Worm (Caenorhabditis elegans) whole organism, early embryonic: ENCODE results near the gene apa-2.
A peak's percentile ranks its signal among the peaks of the same experiment; 100 is the strongest.

Experiments used
- B0310.2 ChIP-seq: sonication (generic microtip); optimal IDR thresholded peaks from 2 replicates; lab custom pipeline; 2016; ENCODE audit warnings: mild to moderate bottlenecking, missing genetic modification characterization, missing compliant biosample characterization
- F13C5.2 ChIP-seq: sonication (generic microtip); optimal IDR thresholded peaks from 2 replicates; lab custom pipeline; 2017; ENCODE audit warnings: mild to moderate bottlenecking, missing genetic modification characterization, inconsistent platforms, missing compliant biosample characterization
- aly-1 ChIP-seq: sonication (generic microtip); optimal IDR thresholded peaks from 2 replicates; lab custom pipeline; 2016; ENCODE audit warnings: missing genetic modification characterization, missing compliant biosample characterization
- ama-1 ChIP-seq: fragments of 150-350 bp; optimal IDR thresholded peaks from 2 replicates; lab custom pipeline; 2014
- ceh-13 ChIP-seq: fragments of 200-800 bp; sonication (Bioruptor generic); optimal IDR thresholded peaks from 2 replicates; lab custom pipeline; 2018; ENCODE audit warnings: mild to moderate bottlenecking, missing genetic modification characterization, missing compliant biosample characterization
- ceh-36 ChIP-seq: sonication (generic microtip); optimal IDR thresholded peaks from 2 replicates; lab custom pipeline; 2016; ENCODE audit warnings: missing genetic modification characterization, inconsistent platforms, missing compliant biosample characterization
- ets-7 ChIP-seq: sonication (generic microtip); optimal IDR thresholded peaks from 2 replicates; lab custom pipeline; 2016; ENCODE audit warnings: missing genotype, missing genetic modification characterization, missing compliant biosample characterization
- flt-1 ChIP-seq: fragments of 200-800 bp; sonication (Bioruptor generic); IDR thresholded peaks from 2 replicates; pipeline ENCODE4 v1.3.6; 2022; ENCODE audit warnings: missing genetic modification characterization, missing compliant biosample characterization
- hmbx-1 ChIP-seq: sonication (generic microtip); optimal IDR thresholded peaks from 2 replicates; lab custom pipeline; 2016; ENCODE audit warnings: mild to moderate bottlenecking, missing genetic modification characterization, missing compliant biosample characterization
- hmg-4 ChIP-seq: fragments of 200-800 bp; sonication (Bioruptor generic); optimal IDR thresholded peaks from 2 replicates; lab custom pipeline; 2018; ENCODE audit warnings: mild to moderate bottlenecking, missing genetic modification characterization, missing compliant biosample characterization
- hnd-1 ChIP-seq: sonication (generic microtip); optimal IDR thresholded peaks from 2 replicates; lab custom pipeline; 2016; ENCODE audit warnings: missing genetic modification characterization, missing compliant biosample characterization
- pes-1 ChIP-seq: fragments of 200-800 bp; sonication (Bioruptor generic); IDR thresholded peaks from 2 replicates; pipeline ENCODE4 v1.3.6; 2022; ENCODE audit warnings: missing genetic modification reagents, missing genetic modification characterization, missing compliant biosample characterization
- scrt-1 ChIP-seq: fragments of 200-800 bp; sonication (Bioruptor generic); IDR thresholded peaks from 2 replicates; pipeline ENCODE4 v1.3.6; 2022; ENCODE audit warnings: missing genetic modification characterization, missing compliant biosample characterization
- sea-1 ChIP-seq: fragments of 200-800 bp; sonication (Bioruptor generic); conservative IDR thresholded peaks from 2 replicates; pipeline ENCODE4 v1.3.6; 2022; ENCODE audit warnings: missing genetic modification characterization, missing compliant biosample characterization
- tbx-11 ChIP-seq: fragments of 200-800 bp; sonication (Bioruptor generic); IDR thresholded peaks from 2 replicates; pipeline ENCODE4 v1.3.6; 2022; ENCODE audit warnings: missing genetic modification characterization, missing compliant biosample characterization
- tbx-37 ChIP-seq: fragments of 200-800 bp; sonication (Bioruptor generic); conservative IDR thresholded peaks from 2 replicates; pipeline ENCODE4 v1.3.6; 2022; ENCODE audit warnings: missing genetic modification reagents, missing genetic modification characterization, missing compliant biosample characterization
- tra-4 ChIP-seq: sonication (generic microtip); optimal IDR thresholded peaks from 2 replicates; lab custom pipeline; 2017; ENCODE audit warnings: missing genetic modification characterization, missing compliant biosample characterization

Gene apa-2

DNA sequence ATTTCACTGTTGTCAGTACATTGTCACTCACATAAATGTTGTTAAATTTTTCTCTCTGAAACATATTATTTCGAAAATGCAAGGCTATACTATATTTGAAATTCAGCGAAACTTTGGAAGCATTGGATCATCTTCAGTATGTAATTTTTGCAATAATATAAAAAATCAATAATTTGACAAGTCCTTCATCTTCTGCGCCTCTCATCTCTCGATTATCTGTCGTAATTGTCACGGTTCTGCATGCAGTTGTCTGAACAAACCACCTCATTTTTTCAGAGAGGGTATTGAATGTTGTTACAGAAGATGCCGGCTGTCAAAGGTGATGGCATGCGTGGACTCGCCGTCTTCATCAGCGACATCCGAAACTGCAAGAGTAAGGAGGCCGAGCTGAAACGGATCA is at the start of gene apa-2:
Gene apa-2, plus strand, starts transcription at position 301 of the 400 bp plus-strand sequence.
- TF ChIP-seq hnd-1 (tag; lab: Kevin White, UChicago) = no peak
- TF ChIP-seq ets-7 (tag; lab: Kevin White, UChicago) = no peak
- no peak for TF ChIP-seq ama-1 (lab: Kevin White, UChicago)
- no peak for TF ChIP-seq B0310.2 (tag; lab: Kevin White, UChicago)
- TF ChIP-seq tra-4 = no peak
- no peak for TF ChIP-seq aly-1 (tag; lab: Kevin White, UChicago)
- TF ChIP-seq pes-1 (GFP tag; lab: Robert Waterston, UW) = no peak
- TF ChIP-seq ceh-36 (tag; lab: Kevin White, UChicago) = no peak

DNA sequence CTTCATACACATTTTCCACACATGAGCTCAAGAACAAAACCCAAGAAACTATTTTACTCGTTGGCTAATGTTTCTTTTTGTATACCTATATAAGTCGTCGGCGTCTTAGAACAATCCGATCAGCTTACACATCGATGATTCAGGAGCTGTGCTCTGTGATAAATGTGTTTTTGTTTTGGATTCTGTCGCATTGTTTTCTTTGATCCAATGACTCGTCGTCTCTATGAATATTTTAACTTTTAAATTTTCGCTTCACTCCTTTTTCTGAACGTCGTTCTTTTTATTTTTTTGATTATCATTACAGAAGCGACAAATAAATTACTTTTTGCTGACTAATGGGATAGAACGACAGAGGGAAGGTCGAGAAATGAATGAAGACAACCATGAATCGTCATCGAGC is 47.1 kb upstream of the apa-2 start, which contains the start of gene B0416.3:
Gene B0416.3, plus strand, starts transcription at position 301 of the 400 bp plus-strand sequence.
- TF ChIP-seq hmg-4 (no peak), flt-1 (GFP tag; lab: Robert Waterston, UW) (no peak), sea-1 (no peak), B0310.2 (tag; lab: Kevin White, UChicago) (no peak), tbx-37 (no peak), scrt-1 (GFP tag; lab: Robert Waterston, UW) (no peak), ama-1 (lab: Kevin White, UChicago) (no peak), tra-4 (no peak), ceh-13 (GFP tag; lab: Kevin White, UChicago) (no peak), tbx-11 (no peak), ets-7 (tag; lab: Kevin White, UChicago) (no peak), pes-1 (GFP tag; lab: Robert Waterston, UW) (no peak)

DNA sequence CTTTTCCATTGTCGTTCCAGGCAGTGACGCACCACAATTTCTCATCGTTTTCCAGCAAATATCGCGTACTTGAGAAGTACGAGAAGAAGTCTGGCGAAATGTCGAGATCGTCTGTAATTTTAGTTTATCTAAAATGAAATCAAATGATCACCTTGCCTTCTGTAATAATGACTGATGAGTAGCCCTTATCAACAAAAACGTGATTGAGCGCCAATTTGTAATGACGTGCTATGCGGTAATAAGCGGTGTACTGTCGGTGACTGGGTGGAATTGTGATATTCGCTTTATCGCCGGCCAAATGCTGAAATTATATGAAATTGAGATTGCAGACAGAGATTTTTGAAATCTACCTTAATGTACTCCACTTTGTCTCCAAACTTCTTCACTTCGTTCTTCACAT is 43.0 kb upstream of the apa-2 start:
- no peak for TF ChIP-seq ceh-36 (tag; lab: Kevin White, UChicago)
- TF ChIP-seq tbx-37 = no peak
- TF ChIP-seq flt-1 (GFP tag; lab: Robert Waterston, UW) = no peak
- TF ChIP-seq F13C5.2 (tag; lab: Kevin White, UChicago) = no peak
- TF ChIP-seq pes-1 (GFP tag; lab: Robert Waterston, UW) = no peak

DNA sequence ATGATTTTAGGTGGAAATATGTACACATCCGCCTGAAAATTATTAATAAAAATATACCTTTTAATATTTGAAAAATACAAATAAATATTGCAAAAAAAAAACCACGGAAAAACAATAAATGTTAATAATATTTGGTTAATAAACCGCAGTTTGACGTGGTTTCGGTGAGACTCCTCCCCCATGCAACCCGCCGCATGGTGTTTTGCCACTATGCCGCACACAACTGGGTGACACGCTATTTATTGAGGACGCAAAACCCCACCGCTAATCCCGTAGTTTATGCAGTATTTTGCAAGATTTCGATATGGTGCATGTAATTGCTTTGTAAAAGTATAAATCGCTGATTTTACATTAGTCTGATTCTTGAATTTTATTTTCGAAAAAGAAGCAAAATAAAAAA is 41.9 kb upstream of the apa-2 start, which contains the start of gene gly-13:
Gene gly-13, minus strand, starts transcription at position 32 of the 400 bp plus-strand sequence.
- TF ChIP-seq tbx-37 (peak; percentile 49; the same call in 1 of the 2 replicates), hmg-4 (peak; percentile 58), flt-1 (GFP tag; lab: Robert Waterston, UW) (peak; percentile 51), hmbx-1 (tag; lab: Kevin White, UChicago) (peak; percentile 40), pes-1 (GFP tag; lab: Robert Waterston, UW) (no peak; the same call in none of the 2 replicates), sea-1 (peak; percentile 67; the same call in 1 of the 2 replicates), ama-1 (lab: Kevin White, UChicago) (no peak), tbx-11 (peak; percentile 60; the same call in 1 of the 2 replicates), B0310.2 (tag; lab: Kevin White, UChicago) (peak; percentile 38), ceh-13 (GFP tag; lab: Kevin White, UChicago) (peak; percentile 44), ceh-36 (tag; lab: Kevin White, UChicago) (peak; percentile 78), scrt-1 (GFP tag; lab: Robert Waterston, UW) (peak; percentile 76), tra-4 (no peak), F13C5.2 (tag; lab: Kevin White, UChicago) (peak; percentile 88), hnd-1 (tag; lab: Kevin White, UChicago) (peak; percentile 33), aly-1 (tag; lab: Kevin White, UChicago) (no peak), ets-7 (tag; lab: Kevin White, UChicago) (no peak)

DNA sequence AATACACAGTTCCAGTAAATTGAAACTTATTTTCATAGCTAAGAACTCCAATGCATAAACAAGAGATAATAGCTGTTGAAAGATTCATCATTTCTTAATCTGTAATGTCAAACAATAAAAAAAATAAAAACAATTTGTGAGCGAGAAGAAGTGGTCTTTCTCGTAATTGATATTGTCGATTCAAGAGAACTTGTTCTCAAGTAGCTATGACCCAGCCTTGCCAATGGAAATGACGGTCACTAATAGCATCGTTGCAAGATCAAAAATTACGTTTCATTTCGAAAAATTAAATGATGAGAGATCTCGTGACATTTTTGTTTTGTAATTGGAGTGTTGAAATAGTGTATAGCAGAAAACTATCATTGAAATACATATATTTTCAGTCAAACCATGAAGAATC is 40.6 kb upstream of the apa-2 start, which contains the start of gene B0416.7:
Gene B0416.7, minus strand, starts transcription at position 101 of the 400 bp plus-strand sequence.
- TF ChIP-seq sea-1 (no peak), ceh-13 (GFP tag; lab: Kevin White, UChicago) (no peak), hnd-1 (tag; lab: Kevin White, UChicago) (no peak), flt-1 (GFP tag; lab: Robert Waterston, UW) (no peak), aly-1 (tag; lab: Kevin White, UChicago) (no peak), pes-1 (GFP tag; lab: Robert Waterston, UW) (no peak), tbx-37 (no peak), B0310.2 (tag; lab: Kevin White, UChicago) (no peak), tbx-11 (no peak), ceh-36 (tag; lab: Kevin White, UChicago) (no peak), ama-1 (lab: Kevin White, UChicago) (no peak)

DNA sequence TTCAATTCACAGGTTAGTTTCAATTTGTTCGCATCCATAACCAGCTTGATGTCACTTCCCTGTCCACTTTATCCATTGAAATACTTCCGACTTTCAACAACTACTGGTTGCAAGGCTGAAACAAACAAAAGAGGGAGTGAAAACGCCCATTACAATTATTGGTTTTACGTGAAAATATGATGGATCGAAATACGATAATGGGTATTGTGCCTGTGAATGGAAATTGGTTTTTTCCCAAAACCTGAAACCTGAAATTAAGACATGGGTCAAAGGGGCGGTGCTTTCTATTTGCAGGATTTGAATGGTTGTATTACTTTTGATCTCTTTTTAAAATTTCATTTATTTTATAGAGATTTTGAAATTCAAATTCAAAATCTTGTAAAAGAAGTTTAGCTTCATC is 39.6 kb upstream of the apa-2 start, which contains the start of gene B0416.2:
Gene B0416.2, plus strand, starts transcription at position 301 of the 400 bp plus-strand sequence.
- no peak for TF ChIP-seq ama-1 (lab: Kevin White, UChicago)
- TF ChIP-seq scrt-1 (GFP tag; lab: Robert Waterston, UW) = no peak
- no peak for TF ChIP-seq aly-1 (tag; lab: Kevin White, UChicago)
- no peak for TF ChIP-seq hnd-1 (tag; lab: Kevin White, UChicago)
- no peak for TF ChIP-seq ets-7 (tag; lab: Kevin White, UChicago)
- no peak for TF ChIP-seq hmg-4
- TF ChIP-seq tbx-11 = no peak
- no peak for TF ChIP-seq B0310.2 (tag; lab: Kevin White, UChicago)
- TF ChIP-seq ceh-36 (tag; lab: Kevin White, UChicago) = no peak
- TF ChIP-seq sea-1 = no peak
- no peak for TF ChIP-seq tra-4
- no peak for TF ChIP-seq hmbx-1 (tag; lab: Kevin White, UChicago)
- no peak for TF ChIP-seq ceh-13 (GFP tag; lab: Kevin White, UChicago)
- no peak for TF ChIP-seq F13C5.2 (tag; lab: Kevin White, UChicago)
- no peak for TF ChIP-seq pes-1 (GFP tag; lab: Robert Waterston, UW)
- TF ChIP-seq flt-1 (GFP tag; lab: Robert Waterston, UW) = no peak
- no peak for TF ChIP-seq tbx-37

DNA sequence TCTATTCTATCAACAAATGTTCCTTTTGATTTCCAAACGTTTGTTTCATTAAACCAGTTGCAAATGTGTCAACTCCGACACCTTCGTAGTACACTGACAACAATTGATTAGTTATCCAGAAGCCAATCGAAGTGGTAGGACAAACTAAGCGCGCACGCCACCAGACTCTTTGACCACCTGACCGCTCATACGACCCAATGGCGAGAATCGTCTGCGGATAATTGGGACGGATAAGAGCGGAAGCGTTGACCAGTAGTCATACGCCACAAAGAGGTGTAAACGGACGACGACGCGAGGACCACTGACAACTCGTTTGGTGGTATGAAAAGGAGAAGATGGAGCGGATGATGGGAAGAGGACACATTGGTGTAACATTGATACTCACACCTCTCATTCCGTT is 38.1 kb upstream of the apa-2 start:
- TF ChIP-seq tbx-11 = no peak
- no peak for TF ChIP-seq flt-1 (GFP tag; lab: Robert Waterston, UW)
- peak; percentile 5 for TF ChIP-seq hmg-4
- TF ChIP-seq tra-4 = no peak
- TF ChIP-seq hmbx-1 (tag; lab: Kevin White, UChicago) = no peak
